Worm (Caenorhabditis elegans): ENCODE data around the gene cup-14.
A peak's percentile ranks its signal among the peaks of the same experiment; 100 is the strongest.
"Not testable (repeated sequence)": the region's sequence is repeated elsewhere in the genome, so short reads cannot be mapped to it uniquely, and the experiment has no call there.

Gene cup-14

ce11 chrII:13830255-13830654 is 41.8 kb downstream of the cup-14 start, which contains the start of gene F08G2.4:
F08G2.4 (plus strand) TSS chrII:13830602.
- peak; percentile 63 for TF ChIP-seq snpc-1.1 (tag; optimal IDR thresholded peaks at IDR 0.05; ENCODE audit: insufficient read depth)
- no peak for TF ChIP-seq him-1 (tag; optimal IDR thresholded peaks at IDR 0.05)
- TF ChIP-seq snpc-4 (GFP tag; optimal IDR thresholded peaks at IDR 0.05): no peak
- TF ChIP-seq snpc-4 (tag; optimal IDR thresholded peaks at IDR 0.05): peak in 2 of 4 experiments; percentile 41 to 69

- TF ChIP-seq pbrm-1 (GFP tag; IDR thresholded peaks at IDR 0.05) (peak; percentile 95), lin-26 (GFP tag; IDR thresholded peaks at IDR 0.05) (peak; percentile 88), Y53G8AR.9 (GFP tag; conservative IDR thresholded peaks at IDR 0.05) (peak; percentile 71; the same call in 1 of the 2 replicates), ceh-100 (GFP tag; IDR thresholded peaks at IDR 0.05) (peak; percentile 72), B0019.2 (GFP tag; conservative IDR thresholded peaks at IDR 0.05) (peak; percentile 11; the same call in 1 of the 2 replicates), D2030.7 (GFP tag; IDR thresholded peaks at IDR 0.05) (peak; percentile 97), nfyb-1 (GFP tag; IDR thresholded peaks at IDR 0.05) (0 out of 2 replicates have a peak, but pooled peaks have one; percentile 59), unc-130 (GFP tag; optimal IDR thresholded peaks at IDR 0.05) (peak; percentile 29), ztf-28 (GFP tag; IDR thresholded peaks at IDR 0.05) (peak; percentile 89), efl-1 (GFP tag; optimal IDR thresholded peaks at IDR 0.05) (peak; percentile 47), lin-40 (tag; optimal IDR thresholded peaks at IDR 0.05) (peak; percentile 43), cebp-1 (GFP tag; IDR thresholded peaks at IDR 0.05) (peak; percentile 41; the same call in 1 of the 2 replicates), cebp-1 (tag; optimal IDR thresholded peaks at IDR 0.05) (peak; percentile 79), madf-6 (GFP tag; IDR thresholded peaks at IDR 0.05) (peak; percentile 84), tlf-1 (GFP tag; optimal IDR thresholded peaks at IDR 0.05) (peak; percentile 13), hmg-1.2 (GFP tag; IDR thresholded peaks at IDR 0.05) (peak; percentile 88), mcd-1 (GFP tag; IDR thresholded peaks at IDR 0.05) (peak; percentile 64; the same call in 1 of the 2 replicates), aptf-2 (GFP tag; conservative IDR thresholded peaks at IDR 0.05) (peak; percentile 90), nhr-80 (tag; optimal IDR thresholded peaks at IDR 0.05) (peak; percentile 46), F33H1.4 (GFP tag; IDR thresholded peaks at IDR 0.05) (peak; percentile 59), snpc-1.3 (tag; optimal IDR thresholded peaks at IDR 0.05; ENCODE audit: insufficient read depth) (peak; percentile 45), hrde-1 (tag; optimal IDR thresholded peaks at IDR 0.05; ENCODE audit: borderline replicate concordance) (peak; percentile 47), ekl-4 (GFP tag; IDR thresholded peaks at IDR 0.05) (peak; percentile 55; the same call in 1 of the 2 replicates), him-1 (tag; optimal IDR thresholded peaks at IDR 0.05) (peak; percentile 48), aptf-3 (GFP tag; IDR thresholded peaks at IDR 0.05) (0 out of 2 replicates have a peak, but pooled peaks have one; percentile 46), attf-5 (GFP tag; optimal IDR thresholded peaks at IDR 0.05) (peak; percentile 63), unc-62 (GFP tag; optimal IDR thresholded peaks at IDR 0.05) (peak; percentile 21), attf-6 (GFP tag; IDR thresholded peaks at IDR 0.05) (peak; percentile 95), zfh-2 (GFP tag; conservative IDR thresholded peaks at IDR 0.05) (peak; percentile 69), dox-1 (GFP tag; IDR thresholded peaks at IDR 0.05) (peak; percentile 88), rcor-1 (GFP tag; IDR thresholded peaks at IDR 0.05) (peak; percentile 89), lsl-1 (GFP tag; optimal IDR thresholded peaks at IDR 0.05) (peak; percentile 69), rpc-1 (optimal IDR thresholded peaks at IDR 0.05) (peak; percentile 6), rpc-1 (tag; optimal IDR thresholded peaks at IDR 0.05) (peak; percentile 4), egrh-3 (GFP tag; IDR thresholded peaks at IDR 0.05) (0 out of 2 replicates have a peak, but pooled peaks have one; percentile 22), tbp1 (GFP tag; optimal IDR thresholded peaks at IDR 0.05) (peak; percentile 67), xnd-1 (tag; optimal IDR thresholded peaks at IDR 0.05) (peak; percentile 42), athp-1 (tag; optimal IDR thresholded peaks at IDR 0.05) (peak; percentile 28), F49E8.2 (tag; optimal IDR thresholded peaks at IDR 0.05; ENCODE audit: insufficient read depth) (peak; percentile 85), snpc-4 (GFP tag; optimal IDR thresholded peaks at IDR 0.05) (peak; percentile 92), snpc-4 (tag; optimal IDR thresholded peaks at IDR 0.05) (peak; percentile 90 to 98 (median 95)), ama-1 (optimal IDR thresholded peaks at IDR 0.05) (peak; percentile 25)
- not testable (repeated sequence) for TF ChIP-seq ama-1 (GFP tag; optimal IDR thresholded peaks at IDR 0.05)
Measured at ce11 chrII:13829123-13829996, 42.7 kb downstream of the cup-14 start.
